Fruit fly (Drosophila melanogaster) whole organism, embryonic: ENCODE results near the gene CG31161.
A peak's percentile ranks its signal among the peaks of the same experiment; 100 is the strongest.

Source experiments
- CG10267 ChIP-seq: fragments of 200-800 bp; sonication (Bioruptor generic); optimal IDR thresholded peaks from 2 replicates; lab custom pipeline; 2018; ENCODE audit warnings: missing biosample characterization, mild to moderate bottlenecking, missing genetic modification characterization, moderate library complexity
- CG10654 ChIP-seq: fragments of 200-800 bp; sonication (Bioruptor generic); optimal IDR thresholded peaks from 2 replicates; lab custom pipeline; 2016; ENCODE audit warnings: missing biosample characterization, missing genetic modification characterization
- Mrtf ChIP-seq: fragments of 200-800 bp; sonication (Bioruptor generic); IDR thresholded peaks from 3 replicates; pipeline ENCODE4 v1.3.6; 2022; ENCODE audit warnings: missing biosample characterization, missing genetic modification characterization
- Ptx1 ChIP-seq: fragments of 200-800 bp; sonication (Bioruptor generic); IDR thresholded peaks from 2 replicates; pipeline ENCODE4 v1.3.6; 2022; ENCODE audit warnings: missing biosample characterization, missing genetic modification characterization
- ab ChIP-seq: fragments of 200-800 bp; sonication (Bioruptor generic); optimal IDR thresholded peaks from 2 replicates; lab custom pipeline; 2016; ENCODE audit warnings: missing biosample characterization, missing genetic modification characterization
- sna ChIP-seq: fragments of 200-800 bp; sonication (Bioruptor generic); IDR thresholded peaks from 2 replicates; pipeline ENCODE4 v1.3.6; 2022; ENCODE audit warnings: missing biosample characterization, missing genetic modification characterization; ENCODE audit not compliant: partially characterized antibody

dm6 chr3R:22625514-22626333, 9.4 kb downstream of the CG31161 start:
- TF ChIP-seq Ptx1 (GFP tag; lab: Robert Waterston, UW), result no peak
- no peak for TF ChIP-seq Mrtf (GFP tag; lab: Robert Waterston, UW)
- TF ChIP-seq ab (GFP tag; lab: Kevin White, UChicago), result no peak
- no peak for TF ChIP-seq sna (GFP tag; lab: Robert Waterston, UW)
- TF ChIP-seq CG10654 (GFP tag; lab: Kevin White, UChicago), result no peak
- peak; percentile 57 for TF ChIP-seq CG10267
